Worm (Caenorhabditis elegans) whole organism, L2 larva: ENCODE measurements around the gene unc-115.

Experiments
- C34F6.9 ChIP-seq: fragments of 150-350 bp; optimal IDR thresholded peaks from 2 replicates; lab custom pipeline; 2014; ENCODE audit warnings: missing biosample characterization, missing genetic modification characterization
- F13H6.1 ChIP-seq: sonication (generic microtip); optimal IDR thresholded peaks from 2 replicates; lab custom pipeline; 2016; ENCODE audit warnings: missing genetic modification characterization, missing compliant biosample characterization
- ZK546.5 ChIP-seq: sonication (generic microtip); optimal IDR thresholded peaks from 2 replicates; lab custom pipeline; 2017; ENCODE audit warnings: missing biosample characterization, missing genetic modification characterization
- aly-2 ChIP-seq: fragments of 150-350 bp; optimal IDR thresholded peaks from 2 replicates; lab custom pipeline; 2014; ENCODE audit warnings: missing biosample characterization, missing genetic modification characterization
- blmp-1 ChIP-seq: sonication (generic microtip); optimal IDR thresholded peaks from 2 replicates; lab custom pipeline; 2017; ENCODE audit warnings: missing genetic modification characterization, mild to moderate bottlenecking, missing compliant biosample characterization, antibody characterized with exemption, moderate library complexity; ENCODE audit not compliant: insufficient read depth
- ceh-82 ChIP-seq: fragments of 150-350 bp; optimal IDR thresholded peaks from 2 replicates; lab custom pipeline; 2014; ENCODE audit warnings: missing biosample characterization, missing genetic modification characterization
- crh-2 ChIP-seq: sonication (generic microtip); optimal IDR thresholded peaks from 2 replicates; lab custom pipeline; 2017; ENCODE audit warnings: missing biosample characterization, missing genetic modification characterization
- elt-3 ChIP-seq: sonication (generic microtip); optimal IDR thresholded peaks from 2 replicates; lab custom pipeline; 2017; ENCODE audit warnings: missing biosample characterization, missing genetic modification characterization
- gmeb-1 ChIP-seq: fragments of 150-350 bp; optimal IDR thresholded peaks from 2 replicates; lab custom pipeline; 2014; ENCODE audit warnings: missing biosample characterization, missing genetic modification characterization
- lin-11 ChIP-seq: fragments of 150-350 bp; sonication (generic microtip); optimal IDR thresholded peaks from 2 replicates; lab custom pipeline; 2014; ENCODE audit warnings: missing biosample characterization, missing genetic modification characterization, inconsistent platforms, mixed read lengths
- lin-39 ChIP-seq: fragments of 150-350 bp; optimal IDR thresholded peaks from 2 replicates; lab custom pipeline; 2014; ENCODE audit warnings: missing biosample characterization, missing genetic modification reagents, missing genetic modification characterization
- lsy-2 ChIP-seq, 2 experiments: fragments of 150-350 bp in 1 of 2; sonication (generic microtip) in 1 of 2; optimal IDR thresholded peaks; 2 replicates each; lab custom pipeline; 2014 to 2017; ENCODE audit warnings: missing biosample characterization in 2 of 2, missing genetic modification characterization in 2 of 2
- mab-5 ChIP-seq: fragments of 150-350 bp; optimal IDR thresholded peaks from 2 replicates; lab custom pipeline; 2014; ENCODE audit warnings: missing biosample characterization, missing genetic modification characterization
- mdl-1 ChIP-seq, 2 experiments: fragments of 150-350 bp in 1 of 2; sonication (generic microtip) in 1 of 2; optimal IDR thresholded peaks; 2 replicates each; lab custom pipeline; 2017; ENCODE audit warnings: missing biosample characterization in 2 of 2, missing genetic modification characterization in 2 of 2
- nhr-10 ChIP-seq: sonication (generic microtip); optimal IDR thresholded peaks from 2 replicates; lab custom pipeline; 2017; ENCODE audit warnings: missing biosample characterization, missing genetic modification characterization
- nhr-11 ChIP-seq: fragments of 150-350 bp; optimal IDR thresholded peaks from 2 replicates; lab custom pipeline; 2014; ENCODE audit warnings: missing biosample characterization, missing genetic modification characterization
- nhr-12 ChIP-seq: fragments of 150-350 bp; optimal IDR thresholded peaks from 2 replicates; lab custom pipeline; 2014; ENCODE audit warnings: missing biosample characterization, missing genetic modification characterization
- nhr-129 ChIP-seq: fragments of 150-350 bp; optimal IDR thresholded peaks from 2 replicates; lab custom pipeline; 2014; ENCODE audit warnings: missing biosample characterization, missing genetic modification characterization
- nhr-21 ChIP-seq: fragments of 150-350 bp; optimal IDR thresholded peaks from 2 replicates; lab custom pipeline; 2014; ENCODE audit warnings: missing biosample characterization, missing genetic modification characterization
- nhr-23 ChIP-seq: fragments of 150-350 bp; optimal IDR thresholded peaks from 2 replicates; lab custom pipeline; 2014; ENCODE audit warnings: missing biosample characterization, missing genetic modification reagents, missing genetic modification characterization
- nhr-237 ChIP-seq: fragments of 150-350 bp; optimal IDR thresholded peaks from 2 replicates; lab custom pipeline; 2014; ENCODE audit warnings: missing biosample characterization, missing genetic modification characterization
- nhr-25 ChIP-seq: fragments of 150-350 bp; sonication (generic microtip); optimal IDR thresholded peaks from 3 replicates; lab custom pipeline; 2014; ENCODE audit warnings: missing biosample characterization, missing genetic modification characterization
- nhr-77 ChIP-seq: fragments of 150-350 bp; optimal IDR thresholded peaks from 2 replicates; lab custom pipeline; 2014; ENCODE audit warnings: missing biosample characterization, missing genetic modification characterization
- sma-3 ChIP-seq: sonication (generic microtip); optimal IDR thresholded peaks from 2 replicates; lab custom pipeline; 2016; ENCODE audit warnings: missing genetic modification reagents, missing genetic modification characterization, missing compliant biosample characterization
- sma-9 ChIP-seq, 2 experiments: fragments of 150-350 bp in 1 of 2; sonication (generic microtip) in 1 of 2; optimal IDR thresholded peaks; 2 replicates each; lab custom pipeline; 2014 to 2016; ENCODE audit warnings: missing genetic modification characterization in 2 of 2, mild to moderate bottlenecking in 1 of 2, missing biosample characterization in 1 of 2, missing compliant biosample characterization in 1 of 2, missing genetic modification reagents in 1 of 2, moderate library complexity in 1 of 2
- unc-39 ChIP-seq: fragments of 150-350 bp; optimal IDR thresholded peaks from 2 replicates; lab custom pipeline; 2014; ENCODE audit warnings: missing biosample characterization, missing genetic modification characterization
- ztf-1 ChIP-seq: fragments of 200-800 bp; sonication (Bioruptor generic); conservative IDR thresholded peaks from 2 replicates; pipeline ENCODE4 v1.3.6; 2022; ENCODE audit warnings: missing genetic modification characterization, missing compliant biosample characterization
- ztf-11 ChIP-seq: sonication (generic microtip); optimal IDR thresholded peaks from 2 replicates; lab custom pipeline; 2017; ENCODE audit warnings: missing biosample characterization, missing genetic modification characterization
- ztf-4 ChIP-seq: fragments of 150-350 bp; optimal IDR thresholded peaks from 2 replicates; lab custom pipeline; 2014; ENCODE audit warnings: missing biosample characterization, missing genetic modification characterization

Gene unc-115

DNA sequence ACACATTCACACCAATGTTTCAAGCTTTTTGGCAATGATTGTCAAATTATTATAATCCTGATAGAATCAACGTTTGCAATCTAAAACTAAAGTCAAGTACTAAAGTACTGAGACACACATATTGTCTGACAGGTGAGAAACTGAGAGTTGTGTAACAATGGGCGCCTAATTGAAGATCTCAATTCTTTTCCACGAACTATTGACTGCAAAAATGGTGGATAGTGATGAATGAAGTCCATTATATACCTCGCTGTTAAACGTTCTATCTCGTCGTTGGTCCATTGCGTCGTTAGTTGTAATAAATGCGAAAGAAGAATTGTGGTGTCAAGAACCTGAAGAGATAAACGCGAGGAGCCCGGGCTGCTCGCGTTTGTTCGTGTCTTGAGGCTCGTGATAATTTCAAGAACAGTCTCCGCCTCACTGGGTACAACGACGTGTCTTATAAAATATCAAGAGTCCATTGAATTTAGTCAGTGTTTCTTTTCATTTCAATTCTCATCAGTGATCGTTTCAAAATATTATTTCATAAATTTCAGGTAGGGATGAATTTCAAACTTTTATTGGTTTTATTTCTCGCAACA is 13.5 kb downstream of the unc-115 start, which contains the start of gene F09B9.4:
F09B9.4 (plus strand) TSS at position 531 of the 581 bp plus-strand sequence.
- no peak for TF ChIP-seq lsy-2 (tag; optimal IDR thresholded peaks at IDR 0.05; lab: Kevin White, UChicago)
- TF ChIP-seq F13H6.1 (tag; lab: Kevin White, UChicago): peak; percentile 8
- no peak for TF ChIP-seq sma-9 (GFP tag; optimal IDR thresholded peaks at IDR 0.05; lab: Kevin White, UChicago)
- TF ChIP-seq sma-9 (tag; optimal IDR thresholded peaks at IDR 0.05; lab: Kevin White, UChicago): no peak
- TF ChIP-seq nhr-12 (tag; lab: Kevin White, UChicago): no peak
- TF ChIP-seq nhr-11 (tag; lab: Kevin White, UChicago): no peak
- TF ChIP-seq nhr-129 (tag; lab: Kevin White, UChicago): peak; percentile 10
- TF ChIP-seq unc-39 (tag; lab: Kevin White, UChicago): no peak
- peak; percentile 23 for TF ChIP-seq C34F6.9
- no peak for TF ChIP-seq mab-5 (tag; lab: Kevin White, UChicago)

DNA sequence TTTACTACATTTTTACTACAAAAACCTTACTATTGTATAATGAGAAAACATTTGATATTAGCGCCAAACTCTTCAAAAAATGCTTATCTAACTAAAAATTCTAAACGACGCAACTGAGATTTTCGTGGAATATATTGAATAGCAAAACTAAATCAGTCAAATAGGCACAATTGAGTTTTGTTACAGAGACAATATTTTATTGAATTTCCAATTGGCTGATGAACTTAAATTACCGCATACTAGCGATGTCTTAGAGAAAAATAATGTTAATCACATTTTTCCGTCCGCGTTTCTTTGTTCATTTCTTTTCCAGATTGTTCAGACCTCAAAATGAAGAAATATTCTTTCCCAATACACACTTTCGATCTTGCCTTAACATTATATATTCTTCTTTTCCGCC is 15.8 kb downstream of the unc-115 start:
- no peak for TF ChIP-seq unc-39 (tag; lab: Kevin White, UChicago)
- TF ChIP-seq lin-39 (tag; lab: Kevin White, UChicago): no peak
- no peak for TF ChIP-seq ceh-82 (tag; lab: Kevin White, UChicago)
- TF ChIP-seq mdl-1 (tag; optimal IDR thresholded peaks at IDR 0.05; lab: Kevin White, UChicago): no peak
- TF ChIP-seq nhr-23 (tag; lab: Kevin White, UChicago): no peak

DNA sequence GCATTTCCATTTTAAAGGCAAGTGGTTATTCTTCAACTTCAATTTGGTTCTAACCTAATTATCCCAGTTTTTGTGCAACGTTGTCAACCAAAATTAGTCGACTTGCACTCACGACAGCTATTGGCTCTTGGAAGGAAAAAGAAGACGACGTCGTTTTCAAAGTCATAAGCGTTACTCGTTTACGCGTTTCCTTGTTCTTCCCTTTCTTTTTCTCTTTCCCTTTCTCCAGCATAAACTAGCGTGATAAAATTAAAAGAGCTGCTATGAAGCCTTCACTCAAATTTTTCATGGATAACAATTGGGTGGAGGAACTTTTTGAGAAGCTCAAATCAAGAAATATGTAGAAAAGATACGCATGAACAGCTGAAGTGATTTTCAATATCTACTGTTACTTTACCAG is 16.5 kb downstream of the unc-115 start:
- TF ChIP-seq ztf-1 (GFP tag; lab: Robert Waterston, UW) (no peak), blmp-1 (tag; lab: Kevin White, UChicago) (no peak), nhr-77 (tag; lab: Kevin White, UChicago) (no peak), aly-2 (no peak)

DNA sequence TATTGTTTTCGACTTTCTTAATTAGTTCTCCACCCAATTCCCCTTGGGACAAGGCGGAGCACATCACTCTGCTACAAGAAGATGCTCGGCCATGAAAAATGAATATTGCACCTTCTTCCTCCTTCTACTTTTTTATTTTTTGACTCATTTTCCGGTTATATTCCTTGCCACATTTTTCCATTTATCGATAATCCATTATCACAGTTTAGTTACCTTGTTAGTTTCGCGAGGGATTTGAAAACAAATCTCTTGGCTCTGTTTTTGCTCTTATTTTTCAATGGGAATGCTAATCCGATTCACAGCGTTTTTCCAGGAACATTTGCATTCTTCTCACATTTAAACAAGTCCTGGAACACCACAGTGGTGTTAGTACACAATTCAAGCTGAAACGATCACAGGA is 20.3 kb downstream of the unc-115 start, which contains the start of gene rnp-9:
rnp-9 (plus strand) TSS at position 301 of the 400 bp plus-strand sequence.
- TF ChIP-seq nhr-25: no peak
- TF ChIP-seq ztf-4 (tag; lab: Kevin White, UChicago): no peak
- no peak for TF ChIP-seq nhr-10 (tag; lab: Kevin White, UChicago)
- TF ChIP-seq gmeb-1 (tag; lab: Kevin White, UChicago): no peak
- no peak for TF ChIP-seq ZK546.5 (tag; lab: Kevin White, UChicago)
- TF ChIP-seq ztf-1 (GFP tag; lab: Robert Waterston, UW): no peak
- no peak for TF ChIP-seq sma-9 (GFP tag; optimal IDR thresholded peaks at IDR 0.05; lab: Kevin White, UChicago)
- TF ChIP-seq sma-9 (tag; optimal IDR thresholded peaks at IDR 0.05; lab: Kevin White, UChicago): no peak
- no peak for TF ChIP-seq mab-5 (tag; lab: Kevin White, UChicago)
- no peak for TF ChIP-seq lsy-2 (tag; optimal IDR thresholded peaks at IDR 0.05; lab: Kevin White, UChicago)
- no peak for TF ChIP-seq sma-3 (GFP tag; lab: Kevin White, UChicago)
- no peak for TF ChIP-seq ztf-11
- TF ChIP-seq crh-2: no peak
- TF ChIP-seq elt-3 (tag; lab: Kevin White, UChicago): no peak
- TF ChIP-seq aly-2: no peak
- no peak for TF ChIP-seq lin-11 (tag; lab: Kevin White, UChicago)

DNA sequence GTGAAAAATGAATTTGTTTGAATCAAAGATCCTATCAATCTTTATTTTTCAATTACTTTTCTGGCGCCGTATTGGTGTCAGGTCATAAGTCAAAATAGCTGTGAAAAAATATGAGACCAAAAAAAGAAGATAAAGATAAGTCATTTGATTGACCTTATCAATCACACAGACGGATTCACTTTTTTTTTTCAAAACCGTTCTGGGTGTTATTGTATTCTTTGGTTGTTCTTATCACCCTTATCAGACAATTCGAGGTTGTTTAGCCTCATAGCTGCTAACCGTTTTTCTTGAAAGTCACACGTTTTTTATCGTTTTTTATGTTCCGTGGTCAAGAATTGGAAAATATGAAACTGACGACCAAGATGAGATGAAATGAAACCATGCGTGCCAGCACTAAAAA is 21.8 kb downstream of the unc-115 start:
- no peak for TF ChIP-seq C34F6.9
- TF ChIP-seq sma-9 (GFP tag; optimal IDR thresholded peaks at IDR 0.05; lab: Kevin White, UChicago): peak; percentile 31
- TF ChIP-seq sma-9 (tag; optimal IDR thresholded peaks at IDR 0.05; lab: Kevin White, UChicago): no peak
- no peak for TF ChIP-seq gmeb-1 (tag; lab: Kevin White, UChicago)
- TF ChIP-seq ztf-11: no peak
- TF ChIP-seq blmp-1 (tag; lab: Kevin White, UChicago): peak; percentile 86
- TF ChIP-seq nhr-21 (tag; lab: Kevin White, UChicago): peak; percentile 17
- peak; percentile 1 for TF ChIP-seq crh-2

DNA sequence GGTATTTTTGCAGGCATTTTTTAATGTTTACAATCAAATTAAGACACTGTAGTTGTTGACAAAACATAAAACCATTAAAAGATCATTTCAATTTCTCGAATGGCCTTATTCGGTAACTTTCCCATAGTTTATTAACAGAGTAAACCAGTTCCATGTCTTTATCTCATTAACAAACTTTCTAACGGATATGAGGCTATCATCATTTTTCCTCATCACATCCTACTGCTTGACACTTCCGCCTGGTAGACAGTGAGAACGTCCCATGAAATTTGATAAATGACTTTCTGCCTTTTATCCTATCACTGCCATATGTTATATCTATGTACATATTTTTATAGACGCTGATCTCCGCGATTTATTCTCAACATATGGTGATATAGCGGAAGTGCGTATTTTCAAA is 23.9 kb downstream of the unc-115 start:
- TF ChIP-seq nhr-237: no peak
